Fruit fly (Drosophila melanogaster): ENCODE measurements around the gene CG42650.

DNA sequence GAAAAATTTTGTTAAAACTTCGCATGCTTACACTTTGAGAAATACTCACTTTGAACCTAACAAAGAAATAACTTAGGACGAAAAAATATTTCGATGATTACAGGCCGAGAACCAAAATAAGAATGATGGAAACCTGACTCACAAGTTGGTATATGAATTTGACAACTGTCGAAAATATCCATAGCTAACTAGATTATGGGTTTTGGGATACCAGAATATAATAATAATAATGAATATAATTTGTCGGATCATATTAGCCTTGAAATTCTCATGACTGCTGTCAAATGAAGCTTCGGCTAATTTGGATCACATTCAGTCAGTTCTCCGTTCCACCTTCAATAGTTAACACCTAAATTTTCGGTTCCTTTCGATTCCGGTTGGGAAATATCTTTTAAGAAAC, 25.7 kb upstream of the CG42650 start, which contains the start of the genes Mst84Db and Mst84Da:
- TF ChIP-seq CTCF (optimal IDR thresholded peaks at IDR 0.05) (no peak), CG8478 (optimal IDR thresholded peaks at IDR 0.05) (no peak)

Measured in S2 (cell line).